Worm (Caenorhabditis elegans): ENCODE measurements around the gene Y14H12B.2.

Y14H12B.2 gene

ce11 chrII:3935098-3935497 is 1.6 kb upstream of the Y14H12B.2 start:
- TF ChIP-seq madf-6 (GFP tag; IDR thresholded peaks at IDR 0.05) (peak; percentile 51; the same call in 1 of the 2 replicates), ekl-4 (GFP tag; IDR thresholded peaks at IDR 0.05) (0 out of 2 replicates have a peak, but pooled peaks have one; percentile 19), ceh-40 (GFP tag; IDR thresholded peaks at IDR 0.05) (no peak), ztf-26 (tag; optimal IDR thresholded peaks at IDR 0.05) (no peak), madf-3 (GFP tag; IDR thresholded peaks at IDR 0.05) (peak; percentile 71; the same call in 1 of the 2 replicates), Y95B8A.8 (GFP tag; IDR thresholded peaks at IDR 0.05) (no peak), nfya-1 (tag; optimal IDR thresholded peaks at IDR 0.05; ENCODE audit: borderline replicate concordance, insufficient read depth) (no peak), lin-54 (GFP tag; optimal IDR thresholded peaks at IDR 0.05) (peak; percentile 2), B0336.3 (GFP tag; IDR thresholded peaks at IDR 0.05) (0 out of 2 replicates have a peak, but pooled peaks have one; percentile 27)

- TF ChIP-seq lsl-1 (GFP tag; optimal IDR thresholded peaks at IDR 0.05) (peak; percentile 84), Y56A3A.18 (GFP tag; IDR thresholded peaks at IDR 0.05) (no peak), Y95B8A.8 (GFP tag; IDR thresholded peaks at IDR 0.05) (no peak), xnd-1 (tag; optimal IDR thresholded peaks at IDR 0.05) (peak; percentile 74), F49E8.2 (tag; optimal IDR thresholded peaks at IDR 0.05; ENCODE audit: insufficient read depth) (no peak), F33H1.4 (GFP tag; IDR thresholded peaks at IDR 0.05) (peak; percentile 88), madf-8 (GFP tag; conservative IDR thresholded peaks at IDR 0.05) (peak; percentile 72), attf-3 (GFP tag; conservative IDR thresholded peaks at IDR 0.05) (no peak), madf-6 (GFP tag; IDR thresholded peaks at IDR 0.05) (peak; percentile 82), efl-1 (GFP tag; optimal IDR thresholded peaks at IDR 0.05) (peak; percentile 17)
Observed at ce11 chrII:3934085-3934484, 545 bp upstream of the Y14H12B.2 start, which contains the start of gene Y14H12B.1. Gene Y14H12B.1 (plus strand): TSS chrII:3934447.

- TF ChIP-seq ceh-58 (GFP tag; IDR thresholded peaks at IDR 0.05) (0 out of 2 replicates have a peak, but pooled peaks have one; percentile 59), cebp-1 (GFP tag; IDR thresholded peaks at IDR 0.05) (no peak), cebp-1 (tag; optimal IDR thresholded peaks at IDR 0.05) (peak; percentile 11), ceh-40 (GFP tag; IDR thresholded peaks at IDR 0.05) (0 out of 2 replicates have a peak, but pooled peaks have one; percentile 15), tbp1 (GFP tag; optimal IDR thresholded peaks at IDR 0.05) (peak; percentile 39), bed-1 (GFP tag; IDR thresholded peaks at IDR 0.05) (0 out of 2 replicates have a peak, but pooled peaks have one; percentile 72), pbrm-1 (GFP tag; IDR thresholded peaks at IDR 0.05) (0 out of 2 replicates have a peak, but pooled peaks have one; percentile 26), hsf-1 (GFP tag; IDR thresholded peaks at IDR 0.05) (peak; percentile 40; the same call in 1 of the 2 replicates), ama-1 (optimal IDR thresholded peaks at IDR 0.05) (no peak), ama-1 (GFP tag; optimal IDR thresholded peaks at IDR 0.05) (peak in 1 of 2 experiments; percentile 61), ceh-100 (GFP tag; IDR thresholded peaks at IDR 0.05) (0 out of 2 replicates have a peak, but pooled peaks have one; percentile 23), chd-7 (tag; optimal IDR thresholded peaks at IDR 0.05) (peak; percentile 18), snpc-3.4 (tag; optimal IDR thresholded peaks at IDR 0.05) (peak; percentile 67), xnd-1 (tag; optimal IDR thresholded peaks at IDR 0.05) (peak; percentile 51), akir-1 (GFP tag; optimal IDR thresholded peaks at IDR 0.05) (no peak), die-1 (tag; optimal IDR thresholded peaks at IDR 0.05) (no peak), F33H1.4 (GFP tag; IDR thresholded peaks at IDR 0.05) (peak; percentile 33; the same call in 1 of the 2 replicates), lin-26 (GFP tag; IDR thresholded peaks at IDR 0.05) (peak; percentile 43; the same call in 1 of the 2 replicates), F39B2.1 (GFP tag; IDR thresholded peaks at IDR 0.05) (peak; percentile 78; the same call in 1 of the 2 replicates), aptf-2 (GFP tag; conservative IDR thresholded peaks at IDR 0.05) (no peak), nhr-120 (GFP tag; IDR thresholded peaks at IDR 0.05) (no peak), snpc-1.1 (tag; optimal IDR thresholded peaks at IDR 0.05; ENCODE audit: insufficient read depth) (peak; percentile 2), madf-3 (GFP tag; IDR thresholded peaks at IDR 0.05) (0 out of 2 replicates have a peak, but pooled peaks have one; percentile 52), ekl-4 (GFP tag; IDR thresholded peaks at IDR 0.05) (peak; percentile 86), attf-6 (GFP tag; IDR thresholded peaks at IDR 0.05) (peak; percentile 74), tlf-1 (GFP tag; optimal IDR thresholded peaks at IDR 0.05) (peak; percentile 18), egrh-3 (GFP tag; IDR thresholded peaks at IDR 0.05) (no peak), madf-6 (GFP tag; IDR thresholded peaks at IDR 0.05) (peak; percentile 65), F49E8.2 (tag; optimal IDR thresholded peaks at IDR 0.05; ENCODE audit: insufficient read depth) (peak; percentile 2), unc-130 (GFP tag; optimal IDR thresholded peaks at IDR 0.05) (peak; percentile 54), lin-40 (tag; optimal IDR thresholded peaks at IDR 0.05) (no peak), lsl-1 (GFP tag; optimal IDR thresholded peaks at IDR 0.05) (peak; percentile 29), ets-4 (GFP tag; optimal IDR thresholded peaks at IDR 0.05) (no peak)
Observed at ce11 chrII:3931825-3932224, 1.7 kb downstream of the Y14H12B.2 start.

Measured in whole organism, young adult.